Fruit fly (Drosophila melanogaster) whole organism, embryonic: Measurements from ENCODE around the gene Vps29.

Experiments
- Atf3 ChIP-seq: fragments of 200-800 bp; sonication (Bioruptor generic); optimal IDR thresholded peaks from 3 replicates; lab custom pipeline; 2016; ENCODE audit warnings: missing biosample characterization, missing genetic modification characterization
- Awh ChIP-seq: fragments of 200-800 bp; sonication (Bioruptor generic); IDR thresholded peaks from 2 replicates; pipeline ENCODE4, ENCODE4 v1.3.6; 2022; ENCODE audit warnings: missing biosample characterization, missing genetic modification characterization
- Blimp-1 ChIP-seq: fragments of 200-800 bp; sonication (Bioruptor generic); optimal IDR thresholded peaks from 3 replicates; lab custom pipeline; 2018; ENCODE audit warnings: missing biosample characterization, missing genetic modification characterization, mild to moderate bottlenecking, moderate library complexity, missing genetic modification reagents
- CG10462 ChIP-seq: fragments of 200-800 bp; sonication (Bioruptor generic); optimal IDR thresholded peaks from 2 replicates; lab custom pipeline; 2016; ENCODE audit warnings: missing biosample characterization, missing genetic modification characterization
- CG11093 ChIP-seq: fragments of 200-800 bp; sonication (Bioruptor generic); IDR thresholded peaks from 3 replicates; pipeline ENCODE4 v1.3.6; 2022; ENCODE audit warnings: missing biosample characterization, missing genetic modification characterization
- CG12104 ChIP-seq: fragments of 200-800 bp; sonication (Bioruptor generic); optimal IDR thresholded peaks from 3 replicates; lab custom pipeline; 2016; ENCODE audit warnings: missing biosample characterization, missing genetic modification characterization
- CG12219 ChIP-seq: fragments of 200-800 bp; sonication (Bioruptor generic); optimal IDR thresholded peaks from 3 replicates; lab custom pipeline; 2018; ENCODE audit warnings: missing biosample characterization, mild to moderate bottlenecking, missing genetic modification characterization
- CG12744 ChIP-seq: fragments of 200-800 bp; sonication (Bioruptor generic); optimal IDR thresholded peaks from 2 replicates; lab custom pipeline; 2016; ENCODE audit warnings: missing biosample characterization, missing genetic modification characterization
- CG12769 ChIP-seq: fragments of 200-800 bp; sonication (Bioruptor generic); optimal IDR thresholded peaks from 2 replicates; lab custom pipeline; 2019; ENCODE audit warnings: missing biosample characterization, mild to moderate bottlenecking, missing genetic modification characterization, moderate library complexity
- CG14441 ChIP-seq: fragments of 200-800 bp; sonication (Bioruptor generic); IDR thresholded peaks from 2 replicates; pipeline ENCODE4 v1.3.6; 2022; ENCODE audit warnings: missing biosample characterization, missing genetic modification characterization
- CG16863 ChIP-seq: fragments of 200-800 bp; sonication (Bioruptor generic); optimal IDR thresholded peaks from 3 replicates; lab custom pipeline; 2016; ENCODE audit warnings: missing biosample characterization, missing genetic modification characterization
- CG17612 ChIP-seq: fragments of 200-800 bp; sonication (Bioruptor generic); IDR thresholded peaks from 2 replicates; pipeline ENCODE4 v1.3.6; 2022; ENCODE audit warnings: missing biosample characterization, missing genetic modification characterization
- CG18262 ChIP-seq: fragments of 200-800 bp; optimal IDR thresholded peaks from 3 replicates; lab custom pipeline; 2019; ENCODE audit warnings: missing biosample characterization, mild to moderate bottlenecking, missing genetic modification characterization, moderate library complexity
- CG34376 ChIP-seq: fragments of 200-800 bp; sonication (Bioruptor generic); optimal IDR thresholded peaks from 2 replicates; lab custom pipeline; 2018; ENCODE audit warnings: missing biosample characterization, mild to moderate bottlenecking, missing genetic modification characterization
- CG3847 ChIP-seq: fragments of 200-800 bp; sonication (Bioruptor generic); IDR thresholded peaks from 2 replicates; pipeline ENCODE4 v1.3.6; 2022; ENCODE audit warnings: missing biosample characterization, missing genetic modification characterization
- CG6765 ChIP-seq: fragments of 200-800 bp; sonication (Bioruptor generic); optimal IDR thresholded peaks from 3 replicates; lab custom pipeline; 2017; ENCODE audit warnings: missing biosample characterization, mild to moderate bottlenecking, missing genetic modification characterization
- CG7839 ChIP-seq: fragments of 200-800 bp; sonication (Bioruptor generic); optimal IDR thresholded peaks from 3 replicates; lab custom pipeline; 2018; ENCODE audit warnings: missing biosample characterization, mild to moderate bottlenecking, missing genetic modification characterization, moderate library complexity
- CG8290 ChIP-seq, 3 experiments: fragments of 200-800 bp; sonication (Bioruptor generic); optimal IDR thresholded peaks; 2 replicates each; lab custom pipeline; 2016 to 2019; ENCODE audit warnings: missing biosample characterization in 3 of 3, missing genetic modification characterization in 3 of 3, mild to moderate bottlenecking in 2 of 3, moderate library complexity in 1 of 3
- Camta ChIP-seq: fragments of 200-800 bp; sonication (Bioruptor generic); optimal IDR thresholded peaks from 2 replicates; lab custom pipeline; 2016; ENCODE audit warnings: missing biosample characterization, missing genetic modification characterization
- Dek ChIP-seq: fragments of 200-800 bp; sonication (Bioruptor generic); optimal IDR thresholded peaks from 3 replicates; lab custom pipeline; 2019; ENCODE audit warnings: missing biosample characterization, mild to moderate bottlenecking, missing genetic modification characterization, moderate library complexity
- E2f2 ChIP-seq: fragments of 200-800 bp; sonication (Bioruptor generic); IDR thresholded peaks from 2 replicates; pipeline ENCODE4 v1.3.6; 2022; ENCODE audit warnings: missing biosample characterization, missing genetic modification characterization
- ERR ChIP-seq: fragments of 200-800 bp; sonication (Bioruptor generic); optimal IDR thresholded peaks from 2 replicates; lab custom pipeline; 2016; ENCODE audit warnings: missing biosample characterization, missing genetic modification characterization
- Hr51 ChIP-seq, 2 experiments: fragments of 200-800 bp; sonication (Bioruptor generic); optimal IDR thresholded peaks; 2 replicates in 1 of 2; 3 replicates in 1 of 2; lab custom pipeline; 2016 to 2018; ENCODE audit warnings: missing biosample characterization in 2 of 2, missing genetic modification characterization in 2 of 2, mild to moderate bottlenecking in 1 of 2, moderate library complexity in 1 of 2
- Lhr ChIP-seq: fragments of 200-800 bp; sonication (Bioruptor generic); optimal IDR thresholded peaks from 3 replicates; lab custom pipeline; 2017; ENCODE audit warnings: mild to moderate bottlenecking, missing biosample characterization, missing genetic modification reagents, missing genetic modification characterization
- Neu2 ChIP-seq: fragments of 200-800 bp; sonication (Bioruptor generic); optimal IDR thresholded peaks from 3 replicates; lab custom pipeline; 2016; ENCODE audit warnings: missing biosample characterization, missing genetic modification characterization, borderline replicate concordance
- Pdp1 ChIP-seq, 2 experiments: fragments of 200-800 bp; sonication (Bioruptor generic); optimal IDR thresholded peaks; 3 replicates each; lab custom pipeline; 2016; ENCODE audit warnings: missing biosample characterization in 2 of 2, missing genetic modification characterization in 2 of 2, mild to moderate bottlenecking in 1 of 2, moderate library complexity in 1 of 2
- Usf ChIP-seq: fragments of 200-800 bp; sonication (Bioruptor generic); optimal IDR thresholded peaks from 2 replicates; lab custom pipeline; 2017; ENCODE audit warnings: missing genotype, missing biosample characterization, missing genetic modification characterization
- YL-1 ChIP-seq: fragments of 200-800 bp; sonication (Bioruptor generic); optimal IDR thresholded peaks from 3 replicates; lab custom pipeline; 2017; ENCODE audit warnings: missing biosample characterization, mild to moderate bottlenecking, missing genetic modification characterization
- amos ChIP-seq: fragments of 200-800 bp; sonication (Bioruptor generic); IDR thresholded peaks from 2 replicates; pipeline ENCODE4 v1.3.6; 2022; ENCODE audit warnings: missing biosample characterization, missing genetic modification characterization; ENCODE audit not compliant: partially characterized antibody
- ara ChIP-seq: fragments of 200-800 bp; sonication (Bioruptor generic); IDR thresholded peaks from 2 replicates; pipeline ENCODE4 v1.3.6; 2022; ENCODE audit warnings: missing biosample characterization, missing genetic modification characterization
- dan ChIP-seq: fragments of 200-800 bp; sonication (Bioruptor generic); IDR thresholded peaks from 2 replicates; pipeline ENCODE4 v1.3.6; 2022; ENCODE audit warnings: missing biosample characterization, missing genetic modification characterization
- ems ChIP-seq: fragments of 200-800 bp; sonication (Bioruptor generic); optimal IDR thresholded peaks from 3 replicates; lab custom pipeline; 2016; ENCODE audit warnings: missing biosample characterization, missing genetic modification characterization
- eyg ChIP-seq: fragments of 200-800 bp; sonication (Bioruptor generic); optimal IDR thresholded peaks from 3 replicates; lab custom pipeline; 2016; ENCODE audit warnings: missing biosample characterization, missing genetic modification characterization
- gem ChIP-seq: fragments of 200-800 bp; sonication (Bioruptor generic); optimal IDR thresholded peaks from 2 replicates; lab custom pipeline; 2019; ENCODE audit warnings: missing biosample characterization, mild to moderate bottlenecking, missing genetic modification characterization, moderate library complexity
- gsb ChIP-seq: fragments of 200-800 bp; sonication (Bioruptor generic); IDR thresholded peaks from 2 replicates; pipeline ENCODE4 v1.3.6; 2022; ENCODE audit warnings: missing biosample characterization, missing genetic modification characterization
- kni ChIP-seq: fragments of 200-800 bp; sonication (Bioruptor generic); optimal IDR thresholded peaks from 3 replicates; lab custom pipeline; 2017; ENCODE audit warnings: mild to moderate bottlenecking, missing biosample characterization, missing genetic modification reagents, missing genetic modification characterization
- luna ChIP-seq: fragments of 200-800 bp; sonication (Bioruptor generic); optimal IDR thresholded peaks from 2 replicates; lab custom pipeline; 2016; ENCODE audit warnings: missing biosample characterization, missing genetic modification characterization
- nmo ChIP-seq: fragments of 200-800 bp; sonication (Bioruptor generic); optimal IDR thresholded peaks from 2 replicates; lab custom pipeline; 2018; ENCODE audit warnings: missing biosample characterization, mild to moderate bottlenecking, missing genetic modification characterization, moderate library complexity
- odd ChIP-seq: fragments of 200-800 bp; sonication (Bioruptor generic); optimal IDR thresholded peaks from 2 replicates; lab custom pipeline; 2017; ENCODE audit warnings: missing biosample characterization, mild to moderate bottlenecking, missing genetic modification characterization
- ro ChIP-seq: fragments of 200-800 bp; sonication (Bioruptor generic); IDR thresholded peaks from 2 replicates; pipeline ENCODE4 v1.3.6; 2022; ENCODE audit warnings: missing biosample characterization, missing genetic modification characterization
- row ChIP-seq: fragments of 200-800 bp; sonication (Bioruptor generic); IDR thresholded peaks from 3 replicates; pipeline ENCODE4 v1.3.6; 2022; ENCODE audit warnings: missing biosample characterization, missing genetic modification characterization
- run ChIP-seq: fragments of 200-800 bp; sonication (Bioruptor generic); optimal IDR thresholded peaks from 3 replicates; lab custom pipeline; 2018; ENCODE audit warnings: missing biosample characterization, mild to moderate bottlenecking, missing genetic modification characterization
- slou ChIP-seq: fragments of 200-800 bp; sonication (Bioruptor generic); optimal IDR thresholded peaks from 3 replicates; lab custom pipeline; 2016; ENCODE audit warnings: missing biosample characterization, missing genetic modification characterization
- sna ChIP-seq: fragments of 200-800 bp; sonication (Bioruptor generic); IDR thresholded peaks from 2 replicates; pipeline ENCODE4 v1.3.6; 2022; ENCODE audit warnings: missing biosample characterization, missing genetic modification characterization; ENCODE audit not compliant: partially characterized antibody
- tap ChIP-seq: fragments of 200-800 bp; optimal IDR thresholded peaks from 3 replicates; lab custom pipeline; 2019; ENCODE audit warnings: missing biosample characterization, mild to moderate bottlenecking, missing genetic modification characterization, moderate library complexity
- twi ChIP-seq: fragments of 200-800 bp; optimal IDR thresholded peaks from 2 replicates; lab custom pipeline; 2019; ENCODE audit warnings: missing biosample characterization, mild to moderate bottlenecking, missing genetic modification characterization, moderate library complexity
- zfh2 ChIP-seq: fragments of 200-800 bp; sonication (Bioruptor generic); optimal IDR thresholded peaks from 2 replicates; lab custom pipeline; 2016; ENCODE audit warnings: missing biosample characterization, missing genetic modification characterization

Vps29 gene

DNA sequence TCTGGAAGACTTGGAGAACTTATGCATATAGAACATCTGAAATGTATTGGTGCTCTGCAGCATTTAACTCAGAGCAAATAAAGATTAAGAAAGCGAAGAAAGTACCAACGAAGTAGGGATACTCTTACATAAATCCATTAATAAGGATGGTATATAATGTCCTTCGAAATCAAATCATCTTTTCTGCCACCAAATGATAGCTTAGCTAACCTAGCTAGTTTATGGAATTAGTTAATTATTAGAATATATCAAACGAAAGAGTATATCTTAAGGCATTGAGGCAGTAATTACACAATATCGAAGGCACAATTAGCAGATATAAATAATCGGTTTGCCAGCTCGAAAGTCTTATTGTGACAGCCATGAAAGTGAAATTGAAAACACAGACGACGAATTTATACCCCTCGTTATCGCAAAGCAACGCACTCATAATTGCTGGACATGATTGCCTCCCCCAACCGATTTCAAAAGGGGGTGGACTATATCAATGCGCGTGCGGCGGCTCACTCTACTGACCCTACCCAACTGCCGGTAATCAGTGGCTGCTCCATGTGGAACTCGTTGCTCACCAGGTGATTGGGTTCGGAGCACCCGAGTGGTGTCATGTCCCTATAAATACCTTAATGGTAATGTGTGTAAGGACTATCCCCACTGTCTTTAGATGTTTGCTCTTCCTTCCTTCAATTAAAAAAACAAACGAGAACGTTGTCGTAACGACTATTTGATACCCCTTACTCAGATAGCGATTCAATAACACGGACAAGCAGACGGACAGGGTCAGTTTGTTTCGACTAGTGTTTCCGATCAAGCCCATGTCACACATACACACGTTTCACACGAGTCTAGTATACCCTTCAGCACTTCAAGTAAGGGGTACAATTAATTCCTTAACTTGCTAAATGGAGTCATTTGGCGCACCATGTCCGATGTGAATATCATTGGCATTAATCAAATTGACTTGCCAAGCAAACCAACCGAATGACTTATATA, 5.9 kb upstream of the Vps29 start (continued):
- TF ChIP-seq Lhr (GFP tag; lab: Kevin White, UChicago) (no peak), gsb (GFP tag; lab: Robert Waterston, UW) (no peak), CG14441 (GFP tag; lab: Robert Waterston, UW) (no peak), Pdp1 (GFP tag; optimal IDR thresholded peaks at IDR 0.05; lab: Kevin White, UChicago) (peak in 1 of 2 experiments; percentile 82), ems (no peak), kni (no peak), CG7839 (tag; lab: Kevin White, UChicago) (peak; percentile 67), CG12219 (GFP tag; lab: Kevin White, UChicago) (peak; percentile 51), CG11093 (GFP tag; lab: Robert Waterston, UW) (no peak), CG8290 (GFP tag; optimal IDR thresholded peaks at IDR 0.05; lab: Kevin White, UChicago) (no peak), CG8290 (tag; optimal IDR thresholded peaks at IDR 0.05; lab: Kevin White, UChicago) (peak in 1 of 2 experiments; percentile 57), luna (no peak), CG34376 (GFP tag; lab: Kevin White, UChicago) (no peak), nmo (GFP tag; lab: Kevin White, UChicago) (peak; percentile 78), ara (GFP tag; lab: Robert Waterston, UW) (no peak), CG12104 (GFP tag; lab: Kevin White, UChicago) (no peak), eyg (GFP tag; lab: Kevin White, UChicago) (no peak), ERR (no peak), slou (GFP tag; lab: Kevin White, UChicago) (no peak), dan (GFP tag; lab: Robert Waterston, UW) (no peak), CG17612 (GFP tag; lab: Robert Waterston, UW) (no peak), gem (peak; percentile 81), tap (peak; percentile 62), twi (tag; lab: Kevin White, UChicago) (peak; percentile 9), odd (GFP tag; lab: Kevin White, UChicago) (no peak), CG3847 (GFP tag; lab: Robert Waterston, UW) (0 out of 2 replicates have a peak, but pooled peaks have one; percentile 23), Usf (GFP tag; lab: Kevin White, UChicago) (no peak), row (peak; percentile 63), run (tag; lab: Kevin White, UChicago) (no peak), Dek (tag; lab: Kevin White, UChicago) (peak; percentile 53), CG6765 (GFP tag; lab: Kevin White, UChicago) (no peak), Neu2 (GFP tag; lab: Kevin White, UChicago) (no peak), zfh2 (GFP tag; lab: Kevin White, UChicago) (peak; percentile 32), Blimp-1 (GFP tag; lab: Kevin White, UChicago) (peak; percentile 72), CG16863 (GFP tag; lab: Kevin White, UChicago) (peak; percentile 26), Camta (GFP tag; lab: Kevin White, UChicago) (peak; percentile 18), ro (GFP tag; lab: Robert Waterston, UW) (no peak), E2f2 (no peak; the same call in 1 of the 2 replicates), sna (GFP tag; lab: Robert Waterston, UW) (no peak), amos (GFP tag; lab: Robert Waterston, UW) (no peak), Atf3 (GFP tag; lab: Kevin White, UChicago) (no peak), CG18262 (tag; lab: Kevin White, UChicago) (peak; percentile 70), YL-1 (GFP tag; lab: Kevin White, UChicago) (no peak), CG12769 (tag; lab: Kevin White, UChicago) (peak; percentile 79), Awh (no peak), Hr51 (GFP tag; optimal IDR thresholded peaks at IDR 0.05; lab: Kevin White, UChicago) (peak in 1 of 2 experiments; percentile 61), CG12744 (GFP tag; lab: Kevin White, UChicago) (no peak), CG10462 (GFP tag; lab: Kevin White, UChicago) (peak; percentile 1)
